Fruit fly (Drosophila melanogaster) whole organism, embryonic: ENCODE measurements around the gene CG42324.

Source experiments
- Asciz ChIP-seq: fragments of 200-800 bp; sonication (Bioruptor generic); optimal IDR thresholded peaks from 2 replicates; lab custom pipeline; 2017; ENCODE audit warnings: missing biosample characterization, mild to moderate bottlenecking, missing genetic modification characterization, missing genetic modification reagents
- BtbVII ChIP-seq: fragments of 200-800 bp; sonication (Bioruptor generic); optimal IDR thresholded peaks from 3 replicates; lab custom pipeline; 2017; ENCODE audit warnings: missing biosample characterization, mild to moderate bottlenecking, missing genetic modification characterization
- CG12659 ChIP-seq: fragments of 200-800 bp; sonication (Bioruptor generic); optimal IDR thresholded peaks from 3 replicates; lab custom pipeline; 2017; ENCODE audit warnings: mild to moderate bottlenecking, missing biosample characterization, missing genetic modification reagents, missing genetic modification characterization
- CG15269 ChIP-seq: fragments of 200-800 bp; sonication (Bioruptor generic); optimal IDR thresholded peaks from 2 replicates; lab custom pipeline; 2018; ENCODE audit warnings: missing biosample characterization, mild to moderate bottlenecking, missing genetic modification characterization, moderate library complexity
- YL-1 ChIP-seq: fragments of 200-800 bp; sonication (Bioruptor generic); optimal IDR thresholded peaks from 3 replicates; lab custom pipeline; 2017; ENCODE audit warnings: missing biosample characterization, mild to moderate bottlenecking, missing genetic modification characterization
- bsh ChIP-seq, 2 experiments: fragments of 200-800 bp; sonication (Bioruptor generic); optimal IDR thresholded peaks; 2 replicates each; lab custom pipeline; 2017 to 2018; ENCODE audit warnings: mild to moderate bottlenecking in 2 of 2, missing biosample characterization in 2 of 2, missing genetic modification characterization in 2 of 2, moderate library complexity in 1 of 2
- h ChIP-seq: fragments of >200 bp; optimal IDR thresholded peaks from 2 replicates; lab custom pipeline; 2017
- jing ChIP-seq: fragments of 200-800 bp; sonication (Bioruptor generic); optimal IDR thresholded peaks from 2 replicates; lab custom pipeline; 2018; ENCODE audit warnings: missing biosample characterization, mild to moderate bottlenecking, missing genetic modification characterization
- peb ChIP-seq: fragments of 200-800 bp; sonication (Bioruptor generic); IDR thresholded peaks from 2 replicates; pipeline ENCODE4 v1.3.6; 2022; ENCODE audit warnings: missing biosample characterization, missing genetic modification characterization

- TF ChIP-seq CG12659 (no peak), h (lab: Kevin White, UChicago) (no peak), peb (GFP tag; lab: Robert Waterston, UW) (no peak), Asciz (GFP tag; lab: Kevin White, UChicago) (no peak), jing (GFP tag; lab: Kevin White, UChicago) (no peak), BtbVII (GFP tag; lab: Kevin White, UChicago) (no peak), YL-1 (GFP tag; lab: Kevin White, UChicago) (no peak), bsh (GFP tag; optimal IDR thresholded peaks at IDR 0.05; lab: Kevin White, UChicago) (no peak), CG15269 (tag; lab: Kevin White, UChicago) (no peak)
These were observed 19.6 kb upstream of the CG42324 start for dm6 chr3L:3452684-3453083.
